Fruit fly (Drosophila melanogaster) whole organism: Measurements from ENCODE around the gene Fkbp59.

Experiments used
- CG8478 ChIP-seq: fragments of >200 bp; optimal IDR thresholded peaks from 2 replicates; lab custom pipeline; 2018; ENCODE audit warnings: inconsistent platforms
- Dll ChIP-seq: fragments of >200 bp; optimal IDR thresholded peaks from 2 replicates; lab custom pipeline; 2017
- EcR ChIP-seq, 2 experiments: fragments of >200 bp; optimal IDR thresholded peaks; 2 replicates each; lab custom pipeline; 2017; ENCODE audit warnings: missing biosample characterization in 2 of 2, missing genetic modification characterization in 2 of 2, missing genetic modification reagents in 2 of 2
- pan ChIP-seq: fragments of >200 bp; optimal IDR thresholded peaks from 2 replicates; lab custom pipeline; 2017
- psq ChIP-seq: fragments of >200 bp; optimal IDR thresholded peaks from 2 replicates; lab custom pipeline; 2017
- usp ChIP-seq: fragments of >200 bp; optimal IDR thresholded peaks from 2 replicates; lab custom pipeline; 2017; ENCODE audit warnings: missing biosample characterization, missing genetic modification characterization, mixed read lengths

Fkbp59 gene

dm6 chr2L:9887856-9888269 lies at the start of gene Fkbp59:
Fkbp59 (plus strand) TSS chr2L:9888005.
- TF ChIP-seq usp (GFP tag; lab: Kevin White, UChicago) = no peak
- TF ChIP-seq psq (lab: Kevin White, UChicago) = no peak
- TF ChIP-seq CG8478 (lab: Kevin White, UChicago) = no peak
- TF ChIP-seq EcR (GFP tag; optimal IDR thresholded peaks at IDR 0.05; lab: Kevin White, UChicago) = no peak
- no peak for TF ChIP-seq pan (lab: Kevin White, UChicago)
- TF ChIP-seq Dll (lab: Kevin White, UChicago) = no peak

DNA sequence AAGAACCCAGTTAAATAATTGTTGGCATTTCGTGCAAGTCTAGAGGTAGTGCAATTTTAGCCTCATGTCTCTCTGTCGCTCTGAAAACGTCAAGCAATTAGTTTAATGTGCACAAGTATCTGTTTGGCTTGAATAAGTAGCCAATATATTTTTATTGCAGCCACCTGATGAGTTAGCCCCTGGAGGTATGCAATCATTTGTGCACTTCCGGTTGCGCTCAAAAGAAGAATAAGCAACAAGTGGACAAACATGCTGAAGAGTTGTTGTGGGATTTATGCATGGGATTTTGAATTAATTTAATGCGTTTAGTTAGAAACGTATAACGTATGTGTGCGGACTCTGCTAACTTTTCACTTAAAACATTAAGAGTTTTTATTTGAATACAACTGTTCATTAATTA lies 37.0 kb upstream of the Fkbp59 start:
- TF ChIP-seq EcR (GFP tag; optimal IDR thresholded peaks at IDR 0.05; lab: Kevin White, UChicago) = no peak
- no peak for TF ChIP-seq pan (lab: Kevin White, UChicago)
- no peak for TF ChIP-seq Dll (lab: Kevin White, UChicago)
- no peak for TF ChIP-seq CG8478 (lab: Kevin White, UChicago)
- TF ChIP-seq psq (lab: Kevin White, UChicago) = no peak
- no peak for TF ChIP-seq usp (GFP tag; lab: Kevin White, UChicago)

DNA sequence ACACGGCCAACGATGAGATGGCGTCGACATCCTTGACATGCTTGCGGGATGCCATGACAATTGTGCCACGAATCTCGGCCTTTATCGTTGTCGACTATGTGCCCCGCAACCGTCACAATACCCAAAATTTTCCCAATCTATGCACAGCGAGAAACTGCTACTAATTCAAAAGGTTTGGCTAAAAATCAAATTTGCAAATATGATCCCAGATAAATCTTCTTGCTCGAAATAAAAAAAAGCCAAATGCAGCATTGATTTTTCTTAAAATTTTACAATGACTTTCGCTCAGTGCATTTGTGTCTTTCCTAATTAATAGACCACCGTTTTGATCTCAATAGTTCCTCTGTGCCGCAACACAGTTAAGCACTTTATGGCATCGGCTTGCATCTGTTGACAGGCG lies 24.8 kb upstream of the Fkbp59 start:
- TF ChIP-seq Dll (lab: Kevin White, UChicago) = no peak
- TF ChIP-seq pan (lab: Kevin White, UChicago) = no peak
- TF ChIP-seq CG8478 (lab: Kevin White, UChicago) = no peak
- no peak for TF ChIP-seq usp (GFP tag; lab: Kevin White, UChicago)
- TF ChIP-seq EcR (GFP tag; optimal IDR thresholded peaks at IDR 0.05; lab: Kevin White, UChicago) = no peak
- no peak for TF ChIP-seq psq (lab: Kevin White, UChicago)

DNA sequence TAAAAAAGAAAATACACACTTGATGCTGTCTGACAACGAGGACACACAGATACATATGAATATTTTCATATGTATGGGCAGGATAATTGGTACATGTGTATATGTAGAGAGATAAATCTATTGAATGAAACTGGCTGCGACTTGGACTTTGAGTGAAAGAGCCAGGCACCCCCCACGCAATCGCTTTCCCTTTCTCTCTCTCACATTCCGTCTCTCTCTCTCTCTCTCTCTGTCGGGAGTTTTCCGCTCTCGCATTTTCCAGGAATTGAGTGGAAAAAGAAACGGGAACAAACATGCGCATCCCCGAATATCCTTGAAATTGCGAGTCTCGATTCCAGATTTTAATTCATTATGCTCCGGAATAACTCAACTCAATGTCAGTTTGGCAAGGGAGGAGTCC lies 24.3 kb upstream of the Fkbp59 start:
- TF ChIP-seq psq (lab: Kevin White, UChicago) (no peak), Dll (lab: Kevin White, UChicago) (no peak), EcR (GFP tag; optimal IDR thresholded peaks at IDR 0.05; lab: Kevin White, UChicago) (no peak), usp (GFP tag; lab: Kevin White, UChicago) (no peak)

dm6 chr2L:9864337-9864736 lies 23.5 kb upstream of the Fkbp59 start:
- TF ChIP-seq pan (lab: Kevin White, UChicago) (no peak), Dll (lab: Kevin White, UChicago) (no peak), CG8478 (lab: Kevin White, UChicago) (no peak), usp (GFP tag; lab: Kevin White, UChicago) (no peak), psq (lab: Kevin White, UChicago) (no peak), EcR (GFP tag; optimal IDR thresholded peaks at IDR 0.05; lab: Kevin White, UChicago) (no peak)

DNA sequence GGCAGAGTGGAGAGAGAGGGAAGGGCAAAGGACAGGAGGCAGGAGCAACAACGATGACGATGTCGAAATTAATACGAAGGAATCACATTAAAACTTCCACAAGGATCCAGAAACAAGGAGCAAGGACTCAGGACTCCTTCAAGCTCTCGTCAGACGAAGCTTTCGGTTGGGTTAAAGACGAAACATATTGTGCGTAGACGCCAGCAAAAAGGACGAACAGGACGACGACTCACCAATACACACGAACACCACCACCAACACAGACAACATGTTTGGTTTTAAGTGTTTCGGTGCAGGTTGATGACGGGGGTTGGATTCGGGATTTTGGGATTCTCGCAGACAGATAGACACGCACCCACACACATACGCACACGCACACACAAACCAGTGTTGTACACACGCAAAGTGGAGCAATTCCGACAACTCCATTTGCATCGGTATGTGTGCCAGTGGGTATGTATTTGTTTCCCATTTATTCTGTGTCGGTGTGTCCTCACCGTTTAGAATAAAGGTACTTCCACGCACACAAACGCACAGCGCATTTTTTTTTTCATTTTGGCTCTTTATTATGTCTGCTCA lies 5.3 kb upstream of the Fkbp59 start:
- no peak for TF ChIP-seq Dll (lab: Kevin White, UChicago)
- no peak for TF ChIP-seq EcR (GFP tag; optimal IDR thresholded peaks at IDR 0.05; lab: Kevin White, UChicago)
- no peak for TF ChIP-seq usp (GFP tag; lab: Kevin White, UChicago)
- TF ChIP-seq CG8478 (lab: Kevin White, UChicago) = no peak

dm6 chr2L:9886086-9886485 lies 1.7 kb upstream of the Fkbp59 start, which contains the start of gene nAChRalpha6:
nAChRalpha6 (minus strand) TSS chr2L:9886250.
- no peak for TF ChIP-seq pan (lab: Kevin White, UChicago)
- no peak for TF ChIP-seq CG8478 (lab: Kevin White, UChicago)
- no peak for TF ChIP-seq EcR (GFP tag; optimal IDR thresholded peaks at IDR 0.05; lab: Kevin White, UChicago)
- TF ChIP-seq usp (GFP tag; lab: Kevin White, UChicago) = no peak
- no peak for TF ChIP-seq Dll (lab: Kevin White, UChicago)
- TF ChIP-seq psq (lab: Kevin White, UChicago) = no peak

dm6 chr2L:9890576-9890975 lies 2.8 kb downstream of the Fkbp59 start, which contains the start of the genes CG34183 and CG4537:
CG34183 (minus strand) TSS chr2L:9890772.
CG4537 (plus strand) TSS chr2L:9890885.
- TF ChIP-seq Dll (lab: Kevin White, UChicago) (no peak), psq (lab: Kevin White, UChicago) (no peak), pan (lab: Kevin White, UChicago) (no peak), usp (GFP tag; lab: Kevin White, UChicago) (no peak), CG8478 (lab: Kevin White, UChicago) (no peak), EcR (GFP tag; optimal IDR thresholded peaks at IDR 0.05; lab: Kevin White, UChicago) (no peak)

dm6 chr2L:9893183-9893582 lies 5.4 kb downstream of the Fkbp59 start, which contains the start of gene mtDNA-helicase:
mtDNA-helicase (minus strand) TSS chr2L:9893446.
- no peak for TF ChIP-seq usp (GFP tag; lab: Kevin White, UChicago)
- TF ChIP-seq CG8478 (lab: Kevin White, UChicago) = no peak
- no peak for TF ChIP-seq EcR (GFP tag; optimal IDR thresholded peaks at IDR 0.05; lab: Kevin White, UChicago)
- TF ChIP-seq psq (lab: Kevin White, UChicago) = no peak
- TF ChIP-seq Dll (lab: Kevin White, UChicago) = no peak
- TF ChIP-seq pan (lab: Kevin White, UChicago) = no peak

DNA sequence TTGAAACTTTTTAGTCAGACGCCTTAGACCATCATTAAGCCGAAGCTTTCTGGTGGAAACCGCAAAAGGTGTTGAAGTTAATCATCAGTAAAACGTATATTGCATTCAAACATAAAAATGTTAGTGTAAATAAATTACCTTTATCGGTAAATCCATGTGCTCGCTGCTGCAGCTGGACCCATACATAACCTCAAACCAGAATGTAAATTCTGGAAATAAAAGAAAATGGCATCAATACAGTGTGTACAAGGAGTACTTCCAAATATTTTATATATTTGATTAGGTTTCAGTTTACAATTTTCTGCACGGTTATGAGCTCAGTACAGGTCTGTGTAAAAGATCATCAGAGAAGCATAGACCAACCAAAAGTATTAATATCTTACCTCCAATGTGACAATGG lies 6.4 kb downstream of the Fkbp59 start:
- TF ChIP-seq CG8478 (lab: Kevin White, UChicago) (no peak), psq (lab: Kevin White, UChicago) (no peak), usp (GFP tag; lab: Kevin White, UChicago) (no peak), EcR (GFP tag; optimal IDR thresholded peaks at IDR 0.05; lab: Kevin White, UChicago) (no peak), Dll (lab: Kevin White, UChicago) (no peak), pan (lab: Kevin White, UChicago) (no peak)

- TF ChIP-seq EcR (GFP tag; optimal IDR thresholded peaks at IDR 0.05; lab: Kevin White, UChicago) = no peak
- TF ChIP-seq pan (lab: Kevin White, UChicago) = no peak
Measured at dm6 chr2L:9894871-9895364, 7.1 kb downstream of the Fkbp59 start, which contains the start of gene Bka. Bka (plus strand) TSS chr2L:9895287.
